Fruit fly (Drosophila melanogaster): ENCODE results near the gene CG31697.

The CG31697 gene

DNA sequence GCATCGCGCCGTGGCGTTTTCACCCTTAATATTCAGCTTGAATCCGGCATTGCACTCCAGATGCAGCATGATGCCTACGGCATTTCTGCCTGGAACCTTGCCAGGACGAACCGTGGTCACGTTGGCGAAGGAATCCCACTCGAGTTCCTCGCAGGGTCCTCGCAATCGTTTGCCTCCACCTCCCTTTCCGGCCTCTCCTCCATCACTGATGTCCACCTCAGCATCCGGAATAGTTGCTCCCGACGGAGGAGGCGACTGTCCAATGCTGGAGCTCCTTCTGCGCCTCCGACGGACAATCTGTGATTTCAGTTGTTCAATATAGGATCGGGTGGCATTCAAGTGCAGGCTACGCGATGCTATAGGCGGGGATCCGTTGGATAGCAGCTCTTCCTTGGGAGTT is 23.1 kb upstream of the CG31697 start:
- TF ChIP-seq inv (GFP tag; IDR thresholded peaks at IDR 0.05; ENCODE audit: partially characterized antibody), result no peak
- no peak for TF ChIP-seq hbn (GFP tag; IDR thresholded peaks at IDR 0.05; ENCODE audit: partially characterized antibody)
- TF ChIP-seq Nf-YB (GFP tag; optimal IDR thresholded peaks at IDR 0.05), result no peak
- TF ChIP-seq Ets65A (GFP tag), result peak; percentile 91

dm6 chr2L:19516062-19516461 is 19.2 kb upstream of the CG31697 start:
- TF ChIP-seq ewg (GFP tag; optimal IDR thresholded peaks at IDR 0.05) (peak; percentile 80), crp (GFP tag; optimal IDR thresholded peaks at IDR 0.05) (peak in 1 of 2 experiments; percentile 9), grn (GFP tag; optimal IDR thresholded peaks at IDR 0.05) (no peak), CG10366 (GFP tag; IDR thresholded peaks at IDR 0.05) (no peak), CG14050 (GFP tag; IDR thresholded peaks at IDR 0.05) (no peak), seq (GFP tag; IDR thresholded peaks at IDR 0.05) (peak; percentile 16; the same call in 1 of the 2 replicates), ssp (GFP tag; IDR thresholded peaks at IDR 0.05) (no peak), Pdp1 (GFP tag; optimal IDR thresholded peaks at IDR 0.05) (peak in 1 of 2 experiments; percentile 79), Med (GFP tag) (peak; percentile 53), MESR4 (GFP tag; optimal IDR thresholded peaks at IDR 0.05) (no peak), vnd (GFP tag; IDR thresholded peaks at IDR 0.05; ENCODE audit: partially characterized antibody) (no peak), br (optimal IDR thresholded peaks at IDR 0.05) (no peak), CG9437 (GFP tag; optimal IDR thresholded peaks at IDR 0.05) (no peak), Myb (GFP tag; optimal IDR thresholded peaks at IDR 0.05) (no peak)

DNA sequence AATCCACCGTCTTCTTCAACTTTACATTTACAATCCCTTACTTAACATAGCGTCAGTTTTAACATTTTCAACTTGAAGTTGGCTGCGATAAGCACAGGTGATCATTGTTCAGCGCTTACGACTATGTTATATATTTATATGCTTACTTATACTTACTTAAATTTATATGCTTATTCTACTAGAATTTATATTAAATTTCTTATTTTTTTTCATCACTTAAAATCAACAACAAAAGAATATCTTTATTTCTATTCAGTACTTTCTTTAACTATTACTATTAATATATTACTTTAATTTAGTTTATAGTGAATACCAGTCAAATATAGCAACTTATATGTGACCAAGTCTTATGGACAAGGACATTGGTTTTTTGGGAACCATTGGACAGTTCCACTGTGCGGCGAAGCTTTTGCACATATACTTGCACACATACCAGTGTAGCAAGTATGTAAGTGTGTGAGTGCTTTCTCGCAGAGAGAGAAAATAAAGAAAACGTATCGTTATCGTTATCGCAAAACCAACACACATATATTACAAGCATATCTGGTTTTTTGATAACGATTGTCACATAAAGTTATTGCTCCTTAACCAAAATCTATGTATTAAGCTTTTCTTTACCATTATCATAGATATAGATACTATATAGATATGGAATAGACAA is 18.0 kb upstream of the CG31697 start, which contains the start of gene Hasp:
Hasp (minus strand) TSS at position 51 of the 661 bp plus-strand sequence.
- peak; percentile 51 for TF ChIP-seq caup (GFP tag; optimal IDR thresholded peaks at IDR 0.05; ENCODE audit: severe bottlenecking)
- TF ChIP-seq so (GFP tag; IDR thresholded peaks at IDR 0.05), result 0 out of 3 replicates have a peak, but pooled peaks have one; percentile 13
- no peak for TF ChIP-seq aop (GFP tag; IDR thresholded peaks at IDR 0.05)
- TF ChIP-seq vnd (GFP tag; IDR thresholded peaks at IDR 0.05; ENCODE audit: partially characterized antibody), result peak; percentile 74
- TF ChIP-seq Doc3 (GFP tag; IDR thresholded peaks at IDR 0.05; ENCODE audit: partially characterized antibody), result peak; percentile 50; the same call in 2 of the 3 replicates
- TF ChIP-seq mld (GFP tag; IDR thresholded peaks at IDR 0.05; ENCODE audit: partially characterized antibody), result peak; percentile 92
- TF ChIP-seq zen (tag; optimal IDR thresholded peaks at IDR 0.05), result no peak
- TF ChIP-seq dm (GFP tag; optimal IDR thresholded peaks at IDR 0.05), result no peak
- TF ChIP-seq CG1529 (GFP tag; optimal IDR thresholded peaks at IDR 0.05), result no peak
- no peak for TF ChIP-seq zf30C (GFP tag; optimal IDR thresholded peaks at IDR 0.05)
- no peak for TF ChIP-seq exex (tag; optimal IDR thresholded peaks at IDR 0.05)
- TF ChIP-seq YL-1 (GFP tag; optimal IDR thresholded peaks at IDR 0.05), result no peak
- TF ChIP-seq CG15479 (GFP tag; optimal IDR thresholded peaks at IDR 0.05), result no peak
- no peak for TF ChIP-seq CG10431 (GFP tag; optimal IDR thresholded peaks at IDR 0.05)
- TF ChIP-seq Blimp-1 (GFP tag; optimal IDR thresholded peaks at IDR 0.05), result peak; percentile 75
- peak; percentile 63 for TF ChIP-seq Oli (tag; optimal IDR thresholded peaks at IDR 0.05)
- TF ChIP-seq CG1602 (GFP tag; optimal IDR thresholded peaks at IDR 0.05), result no peak
- TF ChIP-seq Mad (GFP tag; optimal IDR thresholded peaks at IDR 0.05), result no peak
- no peak for TF ChIP-seq sens-2 (GFP tag; IDR thresholded peaks at IDR 0.05)
- TF ChIP-seq sna (GFP tag; IDR thresholded peaks at IDR 0.05; ENCODE audit: partially characterized antibody), result peak; percentile 87
- TF ChIP-seq ab (GFP tag; optimal IDR thresholded peaks at IDR 0.05), result no peak
- TF ChIP-seq nau (GFP tag; optimal IDR thresholded peaks at IDR 0.05), result no peak
- no peak for TF ChIP-seq CG15269 (tag; optimal IDR thresholded peaks at IDR 0.05)
- peak; percentile 26 for TF ChIP-seq CG13775 (GFP tag; optimal IDR thresholded peaks at IDR 0.05)
- peak; percentile 19 for TF ChIP-seq CG15514 (GFP tag; optimal IDR thresholded peaks at IDR 0.05)
- no peak for TF ChIP-seq ac (GFP tag; optimal IDR thresholded peaks at IDR 0.05)
- no peak for TF ChIP-seq Poxn (GFP tag; IDR thresholded peaks at IDR 0.05)
- TF ChIP-seq zen2 (GFP tag; IDR thresholded peaks at IDR 0.05; ENCODE audit: partially characterized antibody), result peak; percentile 91
- TF ChIP-seq CG10274 (GFP tag; optimal IDR thresholded peaks at IDR 0.05), result no peak

All from whole organism, embryonic.